Worm (Caenorhabditis elegans) whole organism, L4/young adult: Measurements from ENCODE around the gene C42C1.12.

Experiments
- W03F9.2 ChIP-seq: fragments of 150-350 bp; optimal IDR thresholded peaks from 2 replicates; lab custom pipeline; 2014; ENCODE audit warnings: missing biosample characterization, missing genetic modification characterization
- dao-5 ChIP-seq: sonication (generic microtip); optimal IDR thresholded peaks from 2 replicates; lab custom pipeline; 2016; ENCODE audit warnings: missing genotype, missing genetic modification characterization, moderate library complexity, missing compliant biosample characterization
- him-1 ChIP-seq: sonication (generic microtip); optimal IDR thresholded peaks from 2 replicates; lab custom pipeline; 2016; ENCODE audit warnings: missing genotype, missing genetic modification reagents, missing genetic modification characterization, missing compliant biosample characterization

DNA sequence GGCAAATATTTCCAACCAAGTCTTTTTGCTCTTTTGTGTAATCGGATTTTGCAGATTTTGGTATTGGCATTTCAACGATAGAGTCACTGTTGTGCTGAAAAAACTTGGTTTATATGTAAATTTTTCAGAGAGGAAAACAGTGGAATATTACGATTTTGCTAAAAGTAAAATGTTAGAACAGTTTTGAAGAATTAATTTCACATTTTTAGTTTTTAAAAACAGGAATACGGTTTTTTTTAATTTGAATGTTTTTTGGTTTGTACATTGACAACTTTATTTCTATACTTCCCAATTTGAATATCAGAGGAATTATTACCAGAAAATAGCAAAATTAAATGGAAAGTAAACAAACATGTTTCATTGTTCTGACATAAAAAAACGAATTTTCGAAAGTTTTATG lies 29.4 kb downstream of the C42C1.12 start, which contains the start of gene dnj-26:
- TF ChIP-seq dao-5: no peak
- no peak for TF ChIP-seq W03F9.2 (tag; lab: Kevin White, UChicago)
- TF ChIP-seq him-1 (tag; lab: Kevin White, UChicago): no peak
